Fruit fly (Drosophila melanogaster) whole organism, embryonic: ENCODE data around the gene vih.

Experiments
- Atf6 ChIP-seq: fragments of 200-800 bp; sonication (Bioruptor generic); IDR thresholded peaks from 2 replicates; pipeline ENCODE4 v1.3.6; 2022; ENCODE audit warnings: missing biosample characterization, missing genetic modification characterization
- CG11504 ChIP-seq: fragments of 200-800 bp; sonication (Bioruptor generic); optimal IDR thresholded peaks from 3 replicates; lab custom pipeline; 2019; ENCODE audit warnings: missing biosample characterization, mild to moderate bottlenecking, missing genetic modification characterization, moderate library complexity
- CG12236 ChIP-seq: fragments of 200-800 bp; sonication (Bioruptor generic); optimal IDR thresholded peaks from 2 replicates; lab custom pipeline; 2016; ENCODE audit warnings: missing biosample characterization, missing genetic modification characterization
- CG1233 ChIP-seq: fragments of 200-800 bp; sonication (Bioruptor generic); optimal IDR thresholded peaks from 4 replicates; lab custom pipeline; 2018; ENCODE audit warnings: missing biosample characterization, mild to moderate bottlenecking, missing genetic modification characterization
- CG12769 ChIP-seq: fragments of 200-800 bp; sonication (Bioruptor generic); optimal IDR thresholded peaks from 2 replicates; lab custom pipeline; 2019; ENCODE audit warnings: missing biosample characterization, mild to moderate bottlenecking, missing genetic modification characterization, moderate library complexity
- CG13424 ChIP-seq: fragments of 200-800 bp; sonication (Bioruptor generic); optimal IDR thresholded peaks from 2 replicates; lab custom pipeline; 2019; ENCODE audit warnings: missing biosample characterization, mild to moderate bottlenecking, missing genetic modification characterization, moderate library complexity
- CG16779 ChIP-seq: fragments of 200-800 bp; sonication (Bioruptor generic); IDR thresholded peaks from 2 replicates; pipeline ENCODE4 v1.3.6; 2022; ENCODE audit warnings: missing biosample characterization, missing genetic modification characterization
- CG16815 ChIP-seq: fragments of 200-800 bp; sonication (Bioruptor generic); optimal IDR thresholded peaks from 3 replicates; lab custom pipeline; 2017; ENCODE audit warnings: missing biosample characterization, mild to moderate bottlenecking, missing genetic modification characterization
- CG2199 ChIP-seq: fragments of 200-800 bp; sonication (Bioruptor generic); IDR thresholded peaks from 3 replicates; pipeline ENCODE4 v1.3.6; 2022; ENCODE audit warnings: missing biosample characterization, missing genetic modification characterization
- CG31224 ChIP-seq: fragments of 200-800 bp; sonication (Bioruptor generic); IDR thresholded peaks from 2 replicates; pipeline ENCODE4 v1.3.6; 2022; ENCODE audit warnings: missing biosample characterization, missing genetic modification characterization
- CG32772 ChIP-seq: fragments of 200-800 bp; sonication (Bioruptor generic); IDR thresholded peaks from 2 replicates; pipeline ENCODE4 v1.3.6; 2022; ENCODE audit warnings: missing biosample characterization, missing genetic modification characterization
- CG4820 ChIP-seq: fragments of 200-800 bp; sonication (Bioruptor generic); optimal IDR thresholded peaks from 3 replicates; lab custom pipeline; 2016; ENCODE audit warnings: missing biosample characterization, missing genetic modification characterization
- CG7357 ChIP-seq: fragments of 200-800 bp; sonication (Bioruptor generic); IDR thresholded peaks from 3 replicates; pipeline ENCODE4 v1.3.6; 2022; ENCODE audit warnings: missing biosample characterization, missing genetic modification characterization
- CG7786 ChIP-seq: fragments of 200-800 bp; sonication (Bioruptor generic); optimal IDR thresholded peaks from 2 replicates; lab custom pipeline; 2016; ENCODE audit warnings: missing biosample characterization, missing genetic modification characterization
- CG7928 ChIP-seq: fragments of 200-800 bp; sonication (Bioruptor generic); optimal IDR thresholded peaks from 2 replicates; lab custom pipeline; 2017; ENCODE audit warnings: missing biosample characterization, mild to moderate bottlenecking, missing genetic modification characterization
- CG8281 ChIP-seq: fragments of 200-800 bp; sonication (Bioruptor generic); optimal IDR thresholded peaks from 2 replicates; lab custom pipeline; 2018; ENCODE audit warnings: missing biosample characterization, mild to moderate bottlenecking, missing genetic modification characterization, moderate library complexity
- CG9609 ChIP-seq: fragments of 200-800 bp; sonication (Bioruptor generic); optimal IDR thresholded peaks from 3 replicates; lab custom pipeline; 2016; ENCODE audit warnings: missing biosample characterization, missing genetic modification characterization
- CG9797 ChIP-seq: fragments of 200-800 bp; sonication (Bioruptor generic); optimal IDR thresholded peaks from 3 replicates; lab custom pipeline; 2018; ENCODE audit warnings: missing biosample characterization, mild to moderate bottlenecking, missing genetic modification characterization
- CTCF ChIP-seq: fragments of 200-800 bp; sonication (Bioruptor generic); optimal IDR thresholded peaks from 2 replicates; lab custom pipeline; 2017; ENCODE audit warnings: missing biosample characterization, mild to moderate bottlenecking, missing genetic modification characterization, moderate library complexity
- D19A ChIP-seq: fragments of 200-800 bp; optimal IDR thresholded peaks from 3 replicates; lab custom pipeline; 2019; ENCODE audit warnings: missing biosample characterization, mild to moderate bottlenecking, missing genetic modification characterization, moderate library complexity
- Dad ChIP-seq: fragments of 200-800 bp; sonication (Bioruptor generic); optimal IDR thresholded peaks from 3 replicates; lab custom pipeline; 2016; ENCODE audit warnings: missing biosample characterization, missing genetic modification characterization
- Dbx ChIP-seq: fragments of 200-800 bp; sonication (Bioruptor generic); IDR thresholded peaks from 3 replicates; pipeline ENCODE4 v1.3.6; 2022; ENCODE audit warnings: missing biosample characterization, missing genetic modification characterization
- HLHmδ ChIP-seq: fragments of 200-800 bp; sonication (Bioruptor generic); optimal IDR thresholded peaks from 2 replicates; lab custom pipeline; 2018; ENCODE audit warnings: missing biosample characterization, mild to moderate bottlenecking, missing genetic modification characterization, moderate library complexity
- HmgZ ChIP-seq: fragments of 200-800 bp; sonication (Bioruptor generic); optimal IDR thresholded peaks from 2 replicates; lab custom pipeline; 2018; ENCODE audit warnings: missing biosample characterization, mild to moderate bottlenecking, missing genetic modification characterization
- Hmx ChIP-seq: fragments of 200-800 bp; sonication (Bioruptor generic); optimal IDR thresholded peaks from 2 replicates; lab custom pipeline; 2016; ENCODE audit warnings: missing biosample characterization, missing genetic modification characterization
- Hr78 ChIP-seq, 2 experiments: fragments of 200-800 bp in 1 of 2; fragments of >200 bp in 1 of 2; sonication (Bioruptor generic) in 1 of 2; optimal IDR thresholded peaks; 2 replicates each; lab custom pipeline; 2017 to 2019; ENCODE audit warnings: missing biosample characterization in 2 of 2, missing genetic modification characterization in 2 of 2, mild to moderate bottlenecking in 1 of 2, moderate library complexity in 1 of 2
- Kr ChIP-seq: fragments of 200-800 bp; sonication (Bioruptor generic); optimal IDR thresholded peaks from 2 replicates; lab custom pipeline; 2017; ENCODE audit warnings: missing biosample characterization, mild to moderate bottlenecking, missing genetic modification characterization
- Meics ChIP-seq: fragments of 200-800 bp; sonication (Bioruptor generic); optimal IDR thresholded peaks from 2 replicates; lab custom pipeline; 2017; ENCODE audit warnings: missing biosample characterization, mild to moderate bottlenecking, missing genetic modification characterization
- Nf-YC ChIP-seq: fragments of 200-800 bp; optimal IDR thresholded peaks from 3 replicates; lab custom pipeline; 2019; ENCODE audit warnings: missing biosample characterization, mild to moderate bottlenecking, missing genetic modification characterization, moderate library complexity
- NfI ChIP-seq: fragments of 200-800 bp; sonication (Bioruptor generic); optimal IDR thresholded peaks from 3 replicates; lab custom pipeline; 2018; ENCODE audit warnings: missing biosample characterization, mild to moderate bottlenecking, missing genetic modification characterization, moderate library complexity
- Optix ChIP-seq: fragments of 200-800 bp; sonication (Bioruptor generic); IDR thresholded peaks from 3 replicates; pipeline ENCODE4 v1.3.6; 2022; ENCODE audit warnings: missing biosample characterization, missing genetic modification characterization
- Rfx ChIP-seq: fragments of 200-800 bp; sonication (Bioruptor generic); IDR thresholded peaks from 2 replicates; pipeline ENCODE4 v1.3.6; 2022; ENCODE audit warnings: missing biosample characterization, missing genetic modification characterization
- Rx ChIP-seq: fragments of 200-800 bp; sonication (Bioruptor generic); IDR thresholded peaks from 2 replicates; pipeline ENCODE4 v1.3.6; 2022; ENCODE audit warnings: missing biosample characterization, missing genetic modification characterization
- Six4 ChIP-seq: fragments of 200-800 bp; sonication (Bioruptor generic); optimal IDR thresholded peaks from 2 replicates; lab custom pipeline; 2016; ENCODE audit warnings: missing biosample characterization, missing genetic modification characterization
- Tbp ChIP-seq: fragments of >200 bp; optimal IDR thresholded peaks from 2 replicates; lab custom pipeline; 2018; ENCODE audit warnings: missing biosample characterization, missing genetic modification characterization
- ash1 ChIP-seq: fragments of 200-800 bp; sonication (Bioruptor generic); optimal IDR thresholded peaks from 2 replicates; lab custom pipeline; 2018; ENCODE audit warnings: missing biosample characterization, mild to moderate bottlenecking, missing genetic modification characterization
- bcd ChIP-seq: fragments of 200-800 bp; sonication (Bioruptor generic); optimal IDR thresholded peaks from 2 replicates; lab custom pipeline; 2017; ENCODE audit warnings: missing biosample characterization, mild to moderate bottlenecking, missing genetic modification characterization
- ci ChIP-seq: fragments of 200-800 bp; sonication (Bioruptor generic); IDR thresholded peaks from 3 replicates; pipeline ENCODE4 v1.3.6; 2022; ENCODE audit warnings: missing biosample characterization, missing genetic modification characterization
- emc ChIP-seq: fragments of 200-800 bp; sonication (Bioruptor generic); optimal IDR thresholded peaks from 2 replicates; lab custom pipeline; 2016; ENCODE audit warnings: missing biosample characterization, missing genetic modification characterization
- ewg ChIP-seq: fragments of 200-800 bp; sonication (Bioruptor generic); optimal IDR thresholded peaks from 3 replicates; lab custom pipeline; 2017; ENCODE audit warnings: mild to moderate bottlenecking, missing biosample characterization, missing genetic modification reagents, missing genetic modification characterization
- gcm ChIP-seq: fragments of 200-800 bp; sonication (Bioruptor generic); optimal IDR thresholded peaks from 2 replicates; lab custom pipeline; 2019; ENCODE audit warnings: missing biosample characterization, mild to moderate bottlenecking, missing genetic modification characterization, moderate library complexity
- insv ChIP-seq, 2 experiments: fragments of 200-800 bp; sonication (Bioruptor generic); optimal IDR thresholded peaks; 3 replicates each; lab custom pipeline; 2016 to 2018; ENCODE audit warnings: missing biosample characterization in 2 of 2, missing genetic modification characterization in 2 of 2
- jing ChIP-seq: fragments of 200-800 bp; sonication (Bioruptor generic); optimal IDR thresholded peaks from 2 replicates; lab custom pipeline; 2018; ENCODE audit warnings: missing biosample characterization, mild to moderate bottlenecking, missing genetic modification characterization
- pnt ChIP-seq: fragments of 200-800 bp; sonication (Bioruptor generic); optimal IDR thresholded peaks from 3 replicates; lab custom pipeline; 2016; ENCODE audit warnings: missing biosample characterization, missing genetic modification characterization
- sd ChIP-seq: fragments of 200-800 bp; sonication (Bioruptor generic); optimal IDR thresholded peaks from 3 replicates; lab custom pipeline; 2018; ENCODE audit warnings: missing biosample characterization, mild to moderate bottlenecking, missing genetic modification characterization, moderate library complexity
- sisA ChIP-seq: fragments of 200-800 bp; sonication (Bioruptor generic); IDR thresholded peaks from 2 replicates; pipeline ENCODE4 v1.3.6; 2022; ENCODE audit warnings: missing biosample characterization, missing genetic modification characterization
- slbo ChIP-seq: fragments of 200-800 bp; sonication (Bioruptor generic); IDR thresholded peaks from 2 replicates; pipeline ENCODE4 v1.3.6; 2022; ENCODE audit warnings: missing biosample characterization, missing genetic modification characterization
- slp2 ChIP-seq: fragments of 200-800 bp; sonication (Bioruptor generic); optimal IDR thresholded peaks from 2 replicates; lab custom pipeline; 2016; ENCODE audit warnings: missing biosample characterization, missing genetic modification characterization
- tin ChIP-seq: fragments of 200-800 bp; sonication (Bioruptor generic); optimal IDR thresholded peaks from 3 replicates; lab custom pipeline; 2016; ENCODE audit warnings: missing biosample characterization, missing genetic modification characterization
- trem ChIP-seq: fragments of 200-800 bp; optimal IDR thresholded peaks from 3 replicates; lab custom pipeline; 2019; ENCODE audit warnings: missing biosample characterization, mild to moderate bottlenecking, missing genetic modification characterization, moderate library complexity
- vfl ChIP-seq: fragments of 200-800 bp; sonication (Bioruptor generic); optimal IDR thresholded peaks from 2 replicates; lab custom pipeline; 2016; ENCODE audit warnings: missing biosample characterization, missing genetic modification characterization
- zfh2 ChIP-seq: fragments of 200-800 bp; sonication (Bioruptor generic); optimal IDR thresholded peaks from 2 replicates; lab custom pipeline; 2016; ENCODE audit warnings: missing biosample characterization, missing genetic modification characterization

vih gene

DNA sequence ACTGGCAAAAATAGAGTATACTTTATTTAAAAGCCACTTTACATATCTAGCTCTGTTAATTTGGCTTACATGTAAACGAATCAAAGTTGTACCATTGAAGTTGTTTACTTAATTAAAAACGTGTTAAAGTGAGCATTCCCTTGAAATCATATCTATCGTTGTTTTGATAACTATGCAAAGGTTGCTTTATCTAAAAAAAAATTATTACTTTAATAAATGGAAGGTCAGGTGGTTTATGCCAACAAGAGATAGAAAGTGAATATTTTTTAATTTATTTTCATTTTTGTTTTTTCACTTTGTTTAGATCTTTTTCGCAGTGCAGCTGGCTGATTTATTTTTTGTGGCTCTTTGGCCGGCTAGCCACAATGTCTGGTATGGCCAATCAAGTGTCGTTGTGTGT is 21.2 kb upstream of the vih start (continued):
- TF ChIP-seq D19A (peak; percentile 77), HmgZ (peak; percentile 24), CG9797 (GFP tag; lab: Kevin White, UChicago) (no peak), CTCF (GFP tag; lab: Kevin White, UChicago) (no peak), CG12769 (no peak), trem (tag; lab: Kevin White, UChicago) (peak; percentile 50), CG7928 (GFP tag; lab: Kevin White, UChicago) (no peak), CG8281 (tag; lab: Kevin White, UChicago) (peak; percentile 43), ewg (GFP tag; lab: Kevin White, UChicago) (peak; percentile 64), Atf6 (GFP tag; lab: Robert Waterston, UW) (peak; percentile 58; the same call in 1 of the 2 replicates), slbo (peak; percentile 68), HLHmδ (GFP tag; lab: Kevin White, UChicago) (no peak), ash1 (GFP tag; lab: Kevin White, UChicago) (no peak), CG12236 (GFP tag; lab: Kevin White, UChicago) (peak; percentile 48), Dbx (peak; percentile 57; the same call in 1 of the 3 replicates), Tbp (GFP tag; lab: Kevin White, UChicago) (no peak), insv (GFP tag; optimal IDR thresholded peaks at IDR 0.05; lab: Kevin White, UChicago) (no peak), CG9609 (GFP tag; lab: Kevin White, UChicago) (peak; percentile 15), bcd (GFP tag; lab: Kevin White, UChicago) (peak; percentile 77), Rfx (GFP tag; lab: Robert Waterston, UW) (peak; percentile 47; the same call in 1 of the 2 replicates), Kr (GFP tag; lab: Kevin White, UChicago) (no peak), NfI (peak; percentile 63), CG32772 (peak; percentile 44; the same call in 1 of the 2 replicates), CG7357 (GFP tag; lab: Robert Waterston, UW) (0 out of 3 replicates have a peak, but pooled peaks have one; percentile 37), gcm (GFP tag; lab: Kevin White, UChicago) (peak; percentile 66), tin (GFP tag; lab: Kevin White, UChicago) (peak; percentile 51), jing (peak; percentile 42), CG1233 (GFP tag; lab: Kevin White, UChicago) (peak; percentile 70), CG16815 (GFP tag; lab: Kevin White, UChicago) (peak; percentile 49), Rx (GFP tag; lab: Robert Waterston, UW) (peak; percentile 49), slp2 (GFP tag; lab: Kevin White, UChicago) (peak; percentile 27), emc (GFP tag; lab: Kevin White, UChicago) (no peak), CG16779 (GFP tag; lab: Robert Waterston, UW) (no peak; the same call in 1 of the 2 replicates), CG13424 (tag; lab: Kevin White, UChicago) (peak; percentile 82), sd (tag; lab: Kevin White, UChicago) (no peak), CG7786 (GFP tag; lab: Kevin White, UChicago) (peak; percentile 1), Hmx (peak; percentile 41), vfl (GFP tag; lab: Kevin White, UChicago) (no peak), Optix (GFP tag; lab: Robert Waterston, UW) (0 out of 3 replicates have a peak, but pooled peaks have one; percentile 35), zfh2 (GFP tag; lab: Kevin White, UChicago) (no peak), sisA (peak; percentile 74), Meics (GFP tag; lab: Kevin White, UChicago) (peak; percentile 77), ci (GFP tag; lab: Robert Waterston, UW) (peak; percentile 51; the same call in 1 of the 3 replicates), Dad (peak; percentile 50), Six4 (GFP tag; lab: Kevin White, UChicago) (peak; percentile 60), CG4820 (GFP tag; lab: Kevin White, UChicago) (peak; percentile 67), CG31224 (no peak; the same call in 1 of the 2 replicates), Hr78 (GFP tag; optimal IDR thresholded peaks at IDR 0.05; lab: Kevin White, UChicago) (peak in 1 of 2 experiments; percentile 15), CG2199 (no peak), Nf-YC (tag; lab: Kevin White, UChicago) (peak; percentile 72), CG11504 (tag; lab: Kevin White, UChicago) (peak; percentile 91), pnt (peak; percentile 32)
